Fruit fly (Drosophila melanogaster) whole organism, embryonic: ENCODE results near the gene CG33287.

Experiments used
- ATbp ChIP-seq: fragments of 200-800 bp; sonication (Bioruptor generic); optimal IDR thresholded peaks from 2 replicates; lab custom pipeline; 2017; ENCODE audit warnings: missing biosample characterization, mild to moderate bottlenecking, missing genetic modification characterization, missing genetic modification reagents
- Abd-B ChIP-seq: fragments of 200-800 bp; sonication (Bioruptor generic); optimal IDR thresholded peaks from 2 replicates; lab custom pipeline; 2018; ENCODE audit warnings: missing biosample characterization, mild to moderate bottlenecking, missing genetic modification characterization, moderate library complexity
- Awh ChIP-seq: fragments of 200-800 bp; sonication (Bioruptor generic); IDR thresholded peaks from 2 replicates; pipeline ENCODE4, ENCODE4 v1.3.6; 2022; ENCODE audit warnings: missing biosample characterization, missing genetic modification characterization
- BEAF-32 ChIP-seq: fragments of 200-800 bp; sonication (Bioruptor generic); optimal IDR thresholded peaks from 3 replicates; lab custom pipeline; 2017; ENCODE audit warnings: missing biosample characterization, missing genetic modification characterization, mild to moderate bottlenecking, moderate library complexity, missing genetic modification reagents
- Blimp-1 ChIP-seq: fragments of 200-800 bp; sonication (Bioruptor generic); optimal IDR thresholded peaks from 3 replicates; lab custom pipeline; 2018; ENCODE audit warnings: missing biosample characterization, missing genetic modification characterization, mild to moderate bottlenecking, moderate library complexity, missing genetic modification reagents
- CG10274 ChIP-seq: fragments of 200-800 bp; sonication (Bioruptor generic); optimal IDR thresholded peaks from 3 replicates; lab custom pipeline; 2017; ENCODE audit warnings: missing biosample characterization, mild to moderate bottlenecking, missing genetic modification characterization
- CG10431 ChIP-seq: fragments of 200-800 bp; sonication (Bioruptor generic); optimal IDR thresholded peaks from 3 replicates; lab custom pipeline; 2018; ENCODE audit warnings: missing biosample characterization, mild to moderate bottlenecking, missing genetic modification characterization
- CG10979 ChIP-seq: fragments of 200-800 bp; sonication (Bioruptor generic); optimal IDR thresholded peaks from 2 replicates; lab custom pipeline; 2018; ENCODE audit warnings: missing biosample characterization, mild to moderate bottlenecking, missing genetic modification characterization, moderate library complexity
- CG12104 ChIP-seq: fragments of 200-800 bp; sonication (Bioruptor generic); optimal IDR thresholded peaks from 3 replicates; lab custom pipeline; 2016; ENCODE audit warnings: missing biosample characterization, missing genetic modification characterization
- CG14965 ChIP-seq: fragments of 200-800 bp; sonication (Bioruptor generic); optimal IDR thresholded peaks from 2 replicates; lab custom pipeline; 2016; ENCODE audit warnings: missing biosample characterization, missing genetic modification characterization, borderline replicate concordance
- CG15479 ChIP-seq: fragments of 200-800 bp; sonication (Bioruptor generic); optimal IDR thresholded peaks from 3 replicates; lab custom pipeline; 2019; ENCODE audit warnings: missing biosample characterization, mild to moderate bottlenecking, missing genetic modification characterization, moderate library complexity
- CG17361 ChIP-seq: fragments of 200-800 bp; sonication (Bioruptor generic); IDR thresholded peaks from 3 replicates; pipeline ENCODE4 v1.3.6; 2022; ENCODE audit warnings: missing biosample characterization, missing genetic modification characterization
- CG17385 ChIP-seq: fragments of 200-800 bp; sonication (Bioruptor generic); optimal IDR thresholded peaks from 3 replicates; lab custom pipeline; 2018; ENCODE audit warnings: missing biosample characterization, mild to moderate bottlenecking, missing genetic modification characterization
- CG18619 ChIP-seq: fragments of 200-800 bp; sonication (Bioruptor generic); optimal IDR thresholded peaks from 3 replicates; lab custom pipeline; 2017; ENCODE audit warnings: missing biosample characterization, mild to moderate bottlenecking, missing genetic modification characterization
- CG3407 ChIP-seq: fragments of 200-800 bp; sonication (Bioruptor generic); optimal IDR thresholded peaks from 2 replicates; lab custom pipeline; 2018; ENCODE audit warnings: missing biosample characterization, mild to moderate bottlenecking, missing genetic modification characterization
- CG3847 ChIP-seq: fragments of 200-800 bp; sonication (Bioruptor generic); IDR thresholded peaks from 2 replicates; pipeline ENCODE4 v1.3.6; 2022; ENCODE audit warnings: missing biosample characterization, missing genetic modification characterization
- CG4854 ChIP-seq: fragments of 200-800 bp; sonication (Bioruptor generic); optimal IDR thresholded peaks from 2 replicates; lab custom pipeline; 2016; ENCODE audit warnings: missing biosample characterization, missing genetic modification characterization, inconsistent platforms
- CG6689 ChIP-seq: fragments of 200-800 bp; sonication (Bioruptor generic); IDR thresholded peaks from 2 replicates; pipeline ENCODE4 v1.3.6; 2022; ENCODE audit warnings: missing biosample characterization, missing genetic modification characterization
- CG8924 ChIP-seq: fragments of 200-800 bp; optimal IDR thresholded peaks from 3 replicates; lab custom pipeline; 2019; ENCODE audit warnings: missing biosample characterization, mild to moderate bottlenecking, missing genetic modification characterization, moderate library complexity
- CG9727 ChIP-seq: fragments of 200-800 bp; sonication (Bioruptor generic); optimal IDR thresholded peaks from 3 replicates; lab custom pipeline; 2017; ENCODE audit warnings: missing biosample characterization, mild to moderate bottlenecking, missing genetic modification characterization
- CG9932 ChIP-seq: fragments of 200-800 bp; sonication (Bioruptor generic); IDR thresholded peaks from 2 replicates; pipeline ENCODE4 v1.3.6; 2022; ENCODE audit warnings: missing biosample characterization, missing genetic modification characterization
- D19A ChIP-seq: fragments of 200-800 bp; optimal IDR thresholded peaks from 3 replicates; lab custom pipeline; 2019; ENCODE audit warnings: missing biosample characterization, mild to moderate bottlenecking, missing genetic modification characterization, moderate library complexity
- Dbx ChIP-seq: fragments of 200-800 bp; sonication (Bioruptor generic); IDR thresholded peaks from 3 replicates; pipeline ENCODE4 v1.3.6; 2022; ENCODE audit warnings: missing biosample characterization, missing genetic modification characterization
- Dp ChIP-seq: fragments of 200-800 bp; sonication (Bioruptor generic); optimal IDR thresholded peaks from 2 replicates; lab custom pipeline; 2018; ENCODE audit warnings: missing biosample characterization, mild to moderate bottlenecking, missing genetic modification characterization, moderate library complexity
- ERR ChIP-seq: fragments of 200-800 bp; sonication (Bioruptor generic); optimal IDR thresholded peaks from 2 replicates; lab custom pipeline; 2016; ENCODE audit warnings: missing biosample characterization, missing genetic modification characterization
- Fer1 ChIP-seq: fragments of 200-800 bp; sonication (Bioruptor generic); optimal IDR thresholded peaks from 2 replicates; lab custom pipeline; 2017; ENCODE audit warnings: missing biosample characterization, mild to moderate bottlenecking, missing genetic modification characterization
- Gsc ChIP-seq: fragments of 200-800 bp; sonication (Bioruptor generic); IDR thresholded peaks from 2 replicates; pipeline ENCODE4 v1.3.6; 2022; ENCODE audit warnings: missing biosample characterization, missing genetic modification characterization
- HLH54F ChIP-seq: fragments of 200-800 bp; sonication (Bioruptor generic); optimal IDR thresholded peaks from 3 replicates; lab custom pipeline; 2016; ENCODE audit warnings: missing biosample characterization, missing genetic modification characterization
- Hmx ChIP-seq: fragments of 200-800 bp; sonication (Bioruptor generic); optimal IDR thresholded peaks from 2 replicates; lab custom pipeline; 2016; ENCODE audit warnings: missing biosample characterization, missing genetic modification characterization
- Lim3 ChIP-seq: fragments of 200-800 bp; sonication (Bioruptor generic); IDR thresholded peaks from 2 replicates; pipeline ENCODE4 v1.3.6; 2022; ENCODE audit warnings: missing biosample characterization, missing genetic modification characterization
- Nf-YB ChIP-seq: fragments of 200-800 bp; sonication (Bioruptor generic); optimal IDR thresholded peaks from 3 replicates; lab custom pipeline; 2019; ENCODE audit warnings: missing biosample characterization, mild to moderate bottlenecking, missing genetic modification characterization, moderate library complexity
- Rx ChIP-seq: fragments of 200-800 bp; sonication (Bioruptor generic); IDR thresholded peaks from 2 replicates; pipeline ENCODE4 v1.3.6; 2022; ENCODE audit warnings: missing biosample characterization, missing genetic modification characterization
- Sry-δ ChIP-seq: fragments of 200-800 bp; sonication (Bioruptor generic); optimal IDR thresholded peaks from 2 replicates; lab custom pipeline; 2016; ENCODE audit warnings: missing biosample characterization, missing genetic modification characterization
- TFAM ChIP-seq: fragments of 200-800 bp; sonication (Bioruptor generic); optimal IDR thresholded peaks from 2 replicates; lab custom pipeline; 2017; ENCODE audit warnings: missing biosample characterization, missing genetic modification characterization, inconsistent platforms
- Xrp1 ChIP-seq: fragments of 200-800 bp; sonication (Bioruptor generic); IDR thresholded peaks from 2 replicates; pipeline ENCODE4 v1.3.6; 2022; ENCODE audit warnings: missing biosample characterization, missing genetic modification characterization
- aop ChIP-seq: fragments of 200-800 bp; sonication (Bioruptor generic); IDR thresholded peaks from 2 replicates; pipeline ENCODE4 v1.3.6; 2022; ENCODE audit warnings: missing biosample characterization, missing genetic modification characterization
- ara ChIP-seq: fragments of 200-800 bp; sonication (Bioruptor generic); IDR thresholded peaks from 2 replicates; pipeline ENCODE4 v1.3.6; 2022; ENCODE audit warnings: missing biosample characterization, missing genetic modification characterization
- dpn ChIP-seq, 2 experiments: fragments of 200-800 bp; sonication (Bioruptor generic); optimal IDR thresholded peaks; 3 replicates each; lab custom pipeline; 2016; ENCODE audit warnings: missing biosample characterization in 2 of 2, missing genetic modification characterization in 2 of 2
- eve ChIP-seq, 2 experiments: fragments of >200 bp; optimal IDR thresholded peaks; 2 replicates each; lab custom pipeline; 2017; ENCODE audit warnings: missing biosample characterization in 2 of 2, missing genetic modification characterization in 2 of 2
- gfzf ChIP-seq: fragments of 200-800 bp; sonication (Bioruptor generic); optimal IDR thresholded peaks from 2 replicates; lab custom pipeline; 2016; ENCODE audit warnings: missing biosample characterization, mild to moderate bottlenecking, missing genetic modification characterization, moderate library complexity
- gsb-n ChIP-seq: fragments of 200-800 bp; sonication (Bioruptor generic); optimal IDR thresholded peaks from 3 replicates; lab custom pipeline; 2018; ENCODE audit warnings: missing biosample characterization, mild to moderate bottlenecking, missing genetic modification characterization
- jumu ChIP-seq: fragments of 200-800 bp; sonication (Bioruptor generic); optimal IDR thresholded peaks from 3 replicates; lab custom pipeline; 2016; ENCODE audit warnings: missing biosample characterization, missing genetic modification characterization
- kah ChIP-seq: fragments of 200-800 bp; sonication (Bioruptor generic); optimal IDR thresholded peaks from 2 replicates; lab custom pipeline; 2018; ENCODE audit warnings: missing biosample characterization, mild to moderate bottlenecking, missing genetic modification characterization
- lbe ChIP-seq: fragments of 200-800 bp; sonication (Bioruptor generic); optimal IDR thresholded peaks from 2 replicates; lab custom pipeline; 2016; ENCODE audit warnings: missing biosample characterization, mild to moderate bottlenecking, missing genetic modification characterization
- luna ChIP-seq: fragments of 200-800 bp; sonication (Bioruptor generic); optimal IDR thresholded peaks from 2 replicates; lab custom pipeline; 2016; ENCODE audit warnings: missing biosample characterization, missing genetic modification characterization
- nom ChIP-seq: fragments of 200-800 bp; sonication (Bioruptor generic); optimal IDR thresholded peaks from 2 replicates; lab custom pipeline; 2017; ENCODE audit warnings: missing biosample characterization, missing genetic modification characterization, mild to moderate bottlenecking, moderate library complexity, missing genetic modification reagents
- org-1 ChIP-seq: fragments of 200-800 bp; sonication (Bioruptor generic); optimal IDR thresholded peaks from 2 replicates; lab custom pipeline; 2017; ENCODE audit warnings: missing biosample characterization, missing genetic modification characterization
- trem ChIP-seq: fragments of 200-800 bp; optimal IDR thresholded peaks from 3 replicates; lab custom pipeline; 2019; ENCODE audit warnings: missing biosample characterization, mild to moderate bottlenecking, missing genetic modification characterization, moderate library complexity
- twi ChIP-seq: fragments of 200-800 bp; optimal IDR thresholded peaks from 2 replicates; lab custom pipeline; 2019; ENCODE audit warnings: missing biosample characterization, mild to moderate bottlenecking, missing genetic modification characterization, moderate library complexity
- vvl ChIP-seq: fragments of 200-800 bp; sonication (Bioruptor generic); IDR thresholded peaks from 2 replicates; pipeline ENCODE4 v1.3.6; 2022; ENCODE audit warnings: missing biosample characterization, missing genetic modification characterization

CG33287 gene

DNA sequence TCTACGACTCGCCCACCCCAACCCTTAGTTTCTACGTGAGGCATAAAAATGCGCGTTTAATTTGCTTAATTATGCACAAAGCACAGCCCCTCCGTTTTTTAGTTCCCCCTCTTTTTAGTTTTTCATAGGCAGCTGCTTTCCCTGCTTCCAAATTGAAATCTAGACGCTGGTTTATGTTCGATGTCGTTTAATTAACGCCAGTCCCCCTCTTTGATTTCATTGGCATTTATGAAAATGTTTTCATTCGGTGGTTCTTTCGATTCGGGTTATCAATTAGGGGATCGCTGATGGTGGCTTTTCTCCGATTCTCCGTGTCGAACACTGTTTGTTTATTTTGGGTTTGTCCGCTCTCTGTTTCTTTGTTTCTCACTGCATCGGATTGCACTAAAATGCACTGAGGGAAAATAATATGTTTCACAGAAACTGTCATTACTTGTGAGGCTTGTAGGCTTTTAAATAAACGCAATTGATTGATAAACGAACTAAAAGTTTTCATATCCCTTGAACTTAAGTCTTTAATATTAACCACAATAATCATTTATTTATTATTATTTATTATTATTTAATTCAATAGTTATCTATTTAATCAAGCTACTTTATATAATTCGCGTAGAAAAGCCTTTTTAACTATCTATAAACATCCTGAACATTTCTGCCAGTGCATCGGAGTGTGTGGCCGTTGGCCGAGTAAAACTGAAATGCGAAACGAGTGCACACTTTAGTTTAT, 40.2 kb downstream of the CG33287 start (continued):
- TF ChIP-seq CG12104 (GFP tag; lab: Kevin White, UChicago), result no peak
- no peak for TF ChIP-seq CG3847 (GFP tag; lab: Robert Waterston, UW)
- no peak for TF ChIP-seq Fer1 (GFP tag; lab: Kevin White, UChicago)
- TF ChIP-seq Gsc (GFP tag; lab: Robert Waterston, UW), result no peak
- TF ChIP-seq luna (GFP tag; lab: Kevin White, UChicago), result no peak
- no peak for TF ChIP-seq lbe (GFP tag; lab: Kevin White, UChicago)
- peak; percentile 27 for TF ChIP-seq kah (GFP tag; lab: Kevin White, UChicago)
- TF ChIP-seq eve (GFP tag; optimal IDR thresholded peaks at IDR 0.05; lab: Kevin White, UChicago), result no peak
- TF ChIP-seq CG8924 (tag; lab: Kevin White, UChicago), result peak; percentile 65
- TF ChIP-seq Awh, result peak; percentile 64; the same call in 1 of the 2 replicates
- TF ChIP-seq aop (GFP tag; lab: Robert Waterston, UW), result no peak
- peak; percentile 59 for TF ChIP-seq CG9727 (GFP tag; lab: Kevin White, UChicago)
- peak; percentile 18; the same call in 1 of the 2 replicates for TF ChIP-seq CG6689 (GFP tag; lab: Robert Waterston, UW)
- TF ChIP-seq Blimp-1 (GFP tag; lab: Kevin White, UChicago), result peak; percentile 74
- TF ChIP-seq CG15479, result no peak
- no peak for TF ChIP-seq Dbx
- TF ChIP-seq jumu, result no peak
- peak; percentile 39; the same call in 1 of the 2 replicates for TF ChIP-seq Xrp1
- peak; percentile 72 for TF ChIP-seq gsb-n (tag; lab: Kevin White, UChicago)
- peak; percentile 31 for TF ChIP-seq CG17385 (GFP tag; lab: Kevin White, UChicago)
- TF ChIP-seq HLH54F (GFP tag; lab: Kevin White, UChicago), result no peak
- no peak for TF ChIP-seq Sry-δ (GFP tag; lab: Kevin White, UChicago)
- TF ChIP-seq CG4854, result no peak
- TF ChIP-seq CG14965, result no peak
- no peak for TF ChIP-seq Rx (GFP tag; lab: Robert Waterston, UW)
- no peak for TF ChIP-seq Lim3 (GFP tag; lab: Robert Waterston, UW)
- TF ChIP-seq Nf-YB (GFP tag; lab: Kevin White, UChicago), result peak; percentile 24
- TF ChIP-seq vvl (GFP tag; lab: Robert Waterston, UW), result peak; percentile 29; the same call in 1 of the 2 replicates
- no peak for TF ChIP-seq gfzf
- TF ChIP-seq CG10979 (tag; lab: Kevin White, UChicago), result peak; percentile 82
- no peak for TF ChIP-seq Hmx (GFP tag; lab: Kevin White, UChicago)
- peak; percentile 71 for TF ChIP-seq D19A (tag; lab: Kevin White, UChicago)
- TF ChIP-seq ERR (GFP tag; lab: Kevin White, UChicago), result no peak
- no peak for TF ChIP-seq CG10431 (GFP tag; lab: Kevin White, UChicago)
- TF ChIP-seq CG3407 (GFP tag; lab: Kevin White, UChicago), result peak; percentile 58
- peak; percentile 37 for TF ChIP-seq twi (tag; lab: Kevin White, UChicago)
- no peak for TF ChIP-seq TFAM
- TF ChIP-seq org-1, result no peak
- TF ChIP-seq trem (tag; lab: Kevin White, UChicago), result peak; percentile 59
- no peak for TF ChIP-seq BEAF-32 (GFP tag; lab: Kevin White, UChicago)
- no peak for TF ChIP-seq CG9932 (GFP tag; lab: Robert Waterston, UW)
- peak; percentile 26 for TF ChIP-seq nom (GFP tag; lab: Kevin White, UChicago)
- peak; percentile 48 for TF ChIP-seq Abd-B (GFP tag; lab: Kevin White, UChicago)
- TF ChIP-seq CG18619 (GFP tag; lab: Kevin White, UChicago), result no peak
- peak; percentile 61 for TF ChIP-seq ATbp (GFP tag; lab: Kevin White, UChicago)
- peak; percentile 82 for TF ChIP-seq CG17361 (GFP tag; lab: Robert Waterston, UW)
- no peak; the same call in 1 of the 2 replicates for TF ChIP-seq ara
- TF ChIP-seq CG10274 (GFP tag; lab: Kevin White, UChicago), result no peak
- TF ChIP-seq Dp (GFP tag; lab: Kevin White, UChicago), result no peak
- peak in 1 of 2 experiments; percentile 15 for TF ChIP-seq dpn (GFP tag; optimal IDR thresholded peaks at IDR 0.05; lab: Kevin White, UChicago)
